Worm (Caenorhabditis elegans) whole organism, midembryonic: ENCODE measurements around the gene cdl-1.

Experiments
- T22C8.4 ChIP-seq: fragments of 200-800 bp; sonication (Bioruptor generic); IDR thresholded peaks from 2 replicates; pipeline ENCODE4 v1.3.6; 2022; ENCODE audit warnings: missing genetic modification characterization, missing compliant biosample characterization
- flt-1 ChIP-seq: fragments of 200-800 bp; sonication (Bioruptor generic); IDR thresholded peaks from 2 replicates; pipeline ENCODE4 v1.3.6; 2022; ENCODE audit warnings: missing genetic modification characterization, missing compliant biosample characterization
- med-1 ChIP-seq: sonication (generic microtip); optimal IDR thresholded peaks from 2 replicates; lab custom pipeline; 2017; ENCODE audit warnings: missing genetic modification characterization, mild to moderate bottlenecking, missing compliant biosample characterization, antibody characterized with exemption, missing genetic modification reagents; ENCODE audit not compliant: insufficient read depth
- ref-1 ChIP-seq: fragments of 200-800 bp; sonication (Bioruptor generic); conservative IDR thresholded peaks from 2 replicates; pipeline ENCODE4 v1.3.6; 2022; ENCODE audit warnings: missing genetic modification reagents, missing genetic modification characterization, missing compliant biosample characterization
- ztf-29 ChIP-seq: fragments of 200-800 bp; sonication (Bioruptor generic); IDR thresholded peaks from 2 replicates; pipeline ENCODE4 v1.3.6; 2022; ENCODE audit warnings: missing genetic modification reagents, missing genetic modification characterization, missing compliant biosample characterization

- TF ChIP-seq flt-1 (GFP tag; lab: Robert Waterston, UW), result no peak
- no peak for TF ChIP-seq ref-1 (GFP tag; lab: Robert Waterston, UW)
- no peak for TF ChIP-seq T22C8.4 (GFP tag; lab: Robert Waterston, UW)
- no peak for TF ChIP-seq med-1 (GFP tag; lab: Kevin White, UChicago)
- TF ChIP-seq ztf-29 (GFP tag; lab: Robert Waterston, UW), result no peak
Observed at ce11 chrII:10737059-10737458, 48.2 kb upstream of the cdl-1 start, which contains the start of gene C52A11.3.
